Fruit fly (Drosophila melanogaster) whole organism, embryonic: ENCODE data around the gene CG9270.
A peak's percentile ranks its signal among the peaks of the same experiment; 100 is the strongest.

Experiments used
- Ada2b ChIP-seq: fragments of 200-800 bp; sonication (Bioruptor generic); IDR thresholded peaks from 2 replicates; pipeline ENCODE4 v1.3.6; 2022; ENCODE audit warnings: missing biosample characterization, missing genetic modification characterization
- Antp ChIP-seq: fragments of 200-800 bp; sonication (Bioruptor generic); optimal IDR thresholded peaks from 3 replicates; lab custom pipeline; 2016; ENCODE audit warnings: missing biosample characterization, missing genetic modification characterization
- CG11696 ChIP-seq: fragments of 200-800 bp; sonication (Bioruptor generic); IDR thresholded peaks from 2 replicates; pipeline ENCODE4 v1.3.6; 2022; ENCODE audit warnings: missing biosample characterization, missing genetic modification characterization
- CG12219 ChIP-seq: fragments of 200-800 bp; sonication (Bioruptor generic); optimal IDR thresholded peaks from 3 replicates; lab custom pipeline; 2018; ENCODE audit warnings: missing biosample characterization, mild to moderate bottlenecking, missing genetic modification characterization
- CG12659 ChIP-seq: fragments of 200-800 bp; sonication (Bioruptor generic); optimal IDR thresholded peaks from 3 replicates; lab custom pipeline; 2017; ENCODE audit warnings: mild to moderate bottlenecking, missing biosample characterization, missing genetic modification reagents, missing genetic modification characterization
- CG12942 ChIP-seq: fragments of 200-800 bp; sonication (Bioruptor generic); optimal IDR thresholded peaks from 3 replicates; lab custom pipeline; 2016; ENCODE audit warnings: missing biosample characterization, missing genetic modification characterization
- CG1603 ChIP-seq: fragments of 200-800 bp; sonication (Bioruptor generic); optimal IDR thresholded peaks from 2 replicates; lab custom pipeline; 2019; ENCODE audit warnings: missing biosample characterization, mild to moderate bottlenecking, missing genetic modification characterization, moderate library complexity
- CG16779 ChIP-seq: fragments of 200-800 bp; sonication (Bioruptor generic); IDR thresholded peaks from 2 replicates; pipeline ENCODE4 v1.3.6; 2022; ENCODE audit warnings: missing biosample characterization, missing genetic modification characterization
- CG16863 ChIP-seq: fragments of 200-800 bp; sonication (Bioruptor generic); optimal IDR thresholded peaks from 3 replicates; lab custom pipeline; 2016; ENCODE audit warnings: missing biosample characterization, missing genetic modification characterization
- CG17361 ChIP-seq: fragments of 200-800 bp; sonication (Bioruptor generic); IDR thresholded peaks from 3 replicates; pipeline ENCODE4 v1.3.6; 2022; ENCODE audit warnings: missing biosample characterization, missing genetic modification characterization
- CG17802 ChIP-seq: fragments of 200-800 bp; sonication (Bioruptor generic); optimal IDR thresholded peaks from 2 replicates; lab custom pipeline; 2018; ENCODE audit warnings: missing biosample characterization, mild to moderate bottlenecking, missing genetic modification characterization, moderate library complexity
- CG18476 ChIP-seq: fragments of 200-800 bp; sonication (Bioruptor generic); optimal IDR thresholded peaks from 2 replicates; lab custom pipeline; 2016; ENCODE audit warnings: missing biosample characterization, mild to moderate bottlenecking, missing genetic modification characterization
- CG3407 ChIP-seq: fragments of 200-800 bp; sonication (Bioruptor generic); optimal IDR thresholded peaks from 2 replicates; lab custom pipeline; 2018; ENCODE audit warnings: missing biosample characterization, mild to moderate bottlenecking, missing genetic modification characterization
- CG34376 ChIP-seq: fragments of 200-800 bp; sonication (Bioruptor generic); optimal IDR thresholded peaks from 2 replicates; lab custom pipeline; 2018; ENCODE audit warnings: missing biosample characterization, mild to moderate bottlenecking, missing genetic modification characterization
- CG7271 ChIP-seq: fragments of 200-800 bp; sonication (Bioruptor generic); optimal IDR thresholded peaks from 2 replicates; lab custom pipeline; 2018; ENCODE audit warnings: missing biosample characterization, mild to moderate bottlenecking, missing genetic modification characterization, moderate library complexity
- CG7963 ChIP-seq: fragments of 200-800 bp; sonication (Bioruptor generic); IDR thresholded peaks from 3 replicates; pipeline ENCODE4 v1.3.6; 2022; ENCODE audit warnings: missing biosample characterization, missing genetic modification characterization; ENCODE audit not compliant: partially characterized antibody
- CG8478 ChIP-seq: fragments of >200 bp; optimal IDR thresholded peaks from 2 replicates; lab custom pipeline; 2018
- CG8924 ChIP-seq: fragments of 200-800 bp; optimal IDR thresholded peaks from 3 replicates; lab custom pipeline; 2019; ENCODE audit warnings: missing biosample characterization, mild to moderate bottlenecking, missing genetic modification characterization, moderate library complexity
- CG9727 ChIP-seq: fragments of 200-800 bp; sonication (Bioruptor generic); optimal IDR thresholded peaks from 3 replicates; lab custom pipeline; 2017; ENCODE audit warnings: missing biosample characterization, mild to moderate bottlenecking, missing genetic modification characterization
- CG9932 ChIP-seq: fragments of 200-800 bp; sonication (Bioruptor generic); IDR thresholded peaks from 2 replicates; pipeline ENCODE4 v1.3.6; 2022; ENCODE audit warnings: missing biosample characterization, missing genetic modification characterization
- CTCF ChIP-seq: fragments of 200-800 bp; sonication (Bioruptor generic); optimal IDR thresholded peaks from 2 replicates; lab custom pipeline; 2017; ENCODE audit warnings: missing biosample characterization, mild to moderate bottlenecking, missing genetic modification characterization, moderate library complexity
- Dip2 ChIP-seq: fragments of 200-800 bp; sonication (Bioruptor generic); IDR thresholded peaks from 2 replicates; pipeline ENCODE4 v1.3.6; 2022; ENCODE audit warnings: missing biosample characterization, missing genetic modification characterization
- Elba2 ChIP-seq: fragments of 200-800 bp; sonication (Bioruptor generic); optimal IDR thresholded peaks from 3 replicates; lab custom pipeline; 2016; ENCODE audit warnings: missing biosample characterization, missing genetic modification characterization
- Fer1 ChIP-seq: fragments of 200-800 bp; sonication (Bioruptor generic); optimal IDR thresholded peaks from 2 replicates; lab custom pipeline; 2017; ENCODE audit warnings: missing biosample characterization, mild to moderate bottlenecking, missing genetic modification characterization
- GATAe ChIP-seq: fragments of 200-800 bp; sonication (Bioruptor generic); conservative IDR thresholded peaks from 2 replicates; pipeline ENCODE4 v1.3.6; 2022; ENCODE audit warnings: missing biosample characterization, missing genetic modification characterization
- H2.0 ChIP-seq: fragments of 200-800 bp; sonication (Bioruptor generic); IDR thresholded peaks from 2 replicates; pipeline ENCODE4 v1.3.6; 2022; ENCODE audit warnings: missing biosample characterization, missing genetic modification characterization
- HLH54F ChIP-seq: fragments of 200-800 bp; sonication (Bioruptor generic); optimal IDR thresholded peaks from 3 replicates; lab custom pipeline; 2016; ENCODE audit warnings: missing biosample characterization, missing genetic modification characterization
- Lim3 ChIP-seq: fragments of 200-800 bp; sonication (Bioruptor generic); IDR thresholded peaks from 2 replicates; pipeline ENCODE4 v1.3.6; 2022; ENCODE audit warnings: missing biosample characterization, missing genetic modification characterization
- Opbp ChIP-seq: fragments of 200-800 bp; sonication (Bioruptor generic); IDR thresholded peaks from 3 replicates; pipeline ENCODE4 v1.3.6; 2022; ENCODE audit warnings: missing biosample characterization, missing genetic modification characterization; ENCODE audit not compliant: partially characterized antibody
- Ravus ChIP-seq: fragments of 200-800 bp; sonication (Bioruptor generic); IDR thresholded peaks from 2 replicates; pipeline ENCODE4 v1.3.6; 2022; ENCODE audit warnings: missing biosample characterization, missing genetic modification characterization
- Spps ChIP-seq: fragments of 200-800 bp; sonication (Bioruptor generic); optimal IDR thresholded peaks from 2 replicates; lab custom pipeline; 2018; ENCODE audit warnings: missing biosample characterization, mild to moderate bottlenecking, missing genetic modification characterization
- Sry-δ ChIP-seq: fragments of 200-800 bp; sonication (Bioruptor generic); optimal IDR thresholded peaks from 2 replicates; lab custom pipeline; 2016; ENCODE audit warnings: missing biosample characterization, missing genetic modification characterization
- Xbp1 ChIP-seq: fragments of 200-800 bp; sonication (Bioruptor generic); optimal IDR thresholded peaks from 3 replicates; lab custom pipeline; 2016; ENCODE audit warnings: missing biosample characterization, mild to moderate bottlenecking, missing genetic modification characterization
- aop ChIP-seq: fragments of 200-800 bp; sonication (Bioruptor generic); IDR thresholded peaks from 2 replicates; pipeline ENCODE4 v1.3.6; 2022; ENCODE audit warnings: missing biosample characterization, missing genetic modification characterization
- dati ChIP-seq: fragments of 200-800 bp; sonication (Bioruptor generic); IDR thresholded peaks from 2 replicates; pipeline ENCODE4 v1.3.6; 2022; ENCODE audit warnings: missing biosample characterization, missing genetic modification characterization
- dmrt99B ChIP-seq: fragments of 200-800 bp; sonication (Bioruptor generic); optimal IDR thresholded peaks from 2 replicates; lab custom pipeline; 2018; ENCODE audit warnings: missing biosample characterization, mild to moderate bottlenecking, missing genetic modification characterization, moderate library complexity
- ewg ChIP-seq: fragments of 200-800 bp; sonication (Bioruptor generic); optimal IDR thresholded peaks from 3 replicates; lab custom pipeline; 2017; ENCODE audit warnings: mild to moderate bottlenecking, missing biosample characterization, missing genetic modification reagents, missing genetic modification characterization
- fru ChIP-seq: fragments of >200 bp; optimal IDR thresholded peaks from 2 replicates; lab custom pipeline; 2017
- ftz-f1 ChIP-seq: fragments of 200-800 bp; sonication (Bioruptor generic); optimal IDR thresholded peaks from 2 replicates; lab custom pipeline; 2016; ENCODE audit warnings: missing biosample characterization, missing genetic modification characterization
- ken ChIP-seq: fragments of 200-800 bp; sonication (Bioruptor generic); IDR thresholded peaks from 3 replicates; pipeline ENCODE4 v1.3.6; 2022; ENCODE audit warnings: missing biosample characterization, missing genetic modification characterization
- nau ChIP-seq: fragments of 200-800 bp; sonication (Bioruptor generic); optimal IDR thresholded peaks from 3 replicates; lab custom pipeline; 2017; ENCODE audit warnings: missing biosample characterization, mild to moderate bottlenecking, missing genetic modification characterization, missing genetic modification reagents
- org-1 ChIP-seq: fragments of 200-800 bp; sonication (Bioruptor generic); optimal IDR thresholded peaks from 2 replicates; lab custom pipeline; 2017; ENCODE audit warnings: missing biosample characterization, missing genetic modification characterization
- otp ChIP-seq: fragments of 200-800 bp; sonication (Bioruptor generic); IDR thresholded peaks from 3 replicates; pipeline ENCODE4, ENCODE4 v1.3.6; 2022; ENCODE audit warnings: missing biosample characterization, missing genetic modification characterization
- pum ChIP-seq: fragments of 200-800 bp; sonication (Bioruptor generic); optimal IDR thresholded peaks from 2 replicates; lab custom pipeline; 2016; ENCODE audit warnings: missing biosample characterization, missing genetic modification characterization
- ranshi ChIP-seq: fragments of 200-800 bp; sonication (Bioruptor generic); IDR thresholded peaks from 2 replicates; pipeline ENCODE4 v1.3.6; 2022; ENCODE audit warnings: missing biosample characterization, missing genetic modification characterization
- sens ChIP-seq: fragments of 200-800 bp; sonication (Bioruptor generic); peaks from one replicate; lab custom pipeline; 2016; ENCODE audit warnings: missing biosample characterization, missing genetic modification characterization
- seq ChIP-seq: fragments of 200-800 bp; sonication (Bioruptor generic); IDR thresholded peaks from 2 replicates; pipeline ENCODE4 v1.3.6; 2022; ENCODE audit warnings: missing biosample characterization, missing genetic modification characterization
- slou ChIP-seq: fragments of 200-800 bp; sonication (Bioruptor generic); optimal IDR thresholded peaks from 3 replicates; lab custom pipeline; 2016; ENCODE audit warnings: missing biosample characterization, missing genetic modification characterization
- trem ChIP-seq: fragments of 200-800 bp; optimal IDR thresholded peaks from 3 replicates; lab custom pipeline; 2019; ENCODE audit warnings: missing biosample characterization, mild to moderate bottlenecking, missing genetic modification characterization, moderate library complexity
- tup ChIP-seq: fragments of 200-800 bp; sonication (Bioruptor generic); optimal IDR thresholded peaks from 2 replicates; lab custom pipeline; 2016; ENCODE audit warnings: missing biosample characterization, mild to moderate bottlenecking, missing genetic modification characterization, moderate library complexity
- tx ChIP-seq: fragments of 200-800 bp; sonication (Bioruptor generic); optimal IDR thresholded peaks from 2 replicates; lab custom pipeline; 2016; ENCODE audit warnings: missing biosample characterization, missing genetic modification characterization
- unpg ChIP-seq: fragments of 200-800 bp; sonication (Bioruptor generic); optimal IDR thresholded peaks from 3 replicates; lab custom pipeline; 2018; ENCODE audit warnings: missing biosample characterization, mild to moderate bottlenecking, missing genetic modification characterization, moderate library complexity
- zen2 ChIP-seq: fragments of 200-800 bp; sonication (Bioruptor generic); IDR thresholded peaks from 3 replicates; pipeline ENCODE4 v1.3.6; 2022; ENCODE audit warnings: missing biosample characterization, missing genetic modification characterization; ENCODE audit not compliant: partially characterized antibody

The CG9270 gene

dm6 chr2L:20950421-20951108 is 16.7 kb upstream of the CG9270 start (continued):
- no peak for TF ChIP-seq Dip2
- TF ChIP-seq Ada2b (GFP tag; lab: Robert Waterston, UW) = peak; percentile 53; the same call in 1 of the 2 replicates
- TF ChIP-seq ewg (GFP tag; lab: Kevin White, UChicago) = peak; percentile 42
- peak; percentile 11 for TF ChIP-seq CG18476
- TF ChIP-seq dati (GFP tag; lab: Robert Waterston, UW) = no peak
- no peak for TF ChIP-seq CG12942
- TF ChIP-seq nau (GFP tag; lab: Kevin White, UChicago) = no peak
- TF ChIP-seq CG11696 (GFP tag; lab: Robert Waterston, UW) = no peak
- TF ChIP-seq slou (GFP tag; lab: Kevin White, UChicago) = no peak
- no peak for TF ChIP-seq GATAe (GFP tag; lab: Robert Waterston, UW)
- peak; percentile 70 for TF ChIP-seq H2.0
- no peak; the same call in 1 of the 2 replicates for TF ChIP-seq Lim3 (GFP tag; lab: Robert Waterston, UW)
- no peak for TF ChIP-seq Ravus (GFP tag; lab: Robert Waterston, UW)
- no peak for TF ChIP-seq CG3407 (GFP tag; lab: Kevin White, UChicago)
- TF ChIP-seq Xbp1 = peak; percentile 69
- no peak for TF ChIP-seq CG17802 (tag; lab: Kevin White, UChicago)
- TF ChIP-seq CG17361 = no peak
- peak; percentile 18 for TF ChIP-seq tx (GFP tag; lab: Kevin White, UChicago)
- TF ChIP-seq Opbp (GFP tag; lab: Robert Waterston, UW) = no peak
- peak; percentile 46 for TF ChIP-seq HLH54F (GFP tag; lab: Kevin White, UChicago)
- TF ChIP-seq seq (GFP tag; lab: Robert Waterston, UW) = no peak
- no peak for TF ChIP-seq aop (GFP tag; lab: Robert Waterston, UW)
- no peak for TF ChIP-seq CG34376
- TF ChIP-seq trem (tag; lab: Kevin White, UChicago) = no peak
- peak; percentile 55 for TF ChIP-seq CG8924 (tag; lab: Kevin White, UChicago)
- no peak for TF ChIP-seq CG8478 (lab: Kevin White, UChicago)
- no peak for TF ChIP-seq fru (lab: Kevin White, UChicago)
- peak; percentile 53 for TF ChIP-seq CG12219
- TF ChIP-seq CG9932 (GFP tag; lab: Robert Waterston, UW) = no peak
- TF ChIP-seq tup (GFP tag; lab: Kevin White, UChicago) = no peak
- no peak for TF ChIP-seq Elba2 (GFP tag; lab: Kevin White, UChicago)
- peak; percentile 0 for TF ChIP-seq CG12659 (GFP tag; lab: Kevin White, UChicago)
- TF ChIP-seq CTCF (GFP tag; lab: Kevin White, UChicago) = no peak
- no peak for TF ChIP-seq ftz-f1 (GFP tag; lab: Kevin White, UChicago)
- TF ChIP-seq Sry-δ (GFP tag; lab: Kevin White, UChicago) = no peak
- no peak for TF ChIP-seq Spps (tag; lab: Kevin White, UChicago)
- no peak for TF ChIP-seq CG16779
- no peak for TF ChIP-seq CG7963 (GFP tag; lab: Robert Waterston, UW)
- no peak for TF ChIP-seq Fer1

dm6 chr2L:20948625-20949024 is 14.7 kb upstream of the CG9270 start:
- TF ChIP-seq otp (GFP tag; lab: Robert Waterston, UW) (peak; percentile 48; the same call in 1 of the 3 replicates), unpg (GFP tag; lab: Kevin White, UChicago) (peak; percentile 5), CG9727 (peak; percentile 14), CG17361 (0 out of 3 replicates have a peak, but pooled peaks have one; percentile 9), dmrt99B (tag; lab: Kevin White, UChicago) (peak; percentile 38), ranshi (GFP tag; lab: Robert Waterston, UW) (peak; percentile 29; the same call in 1 of the 2 replicates), CG7271 (no peak), ken (0 out of 3 replicates have a peak, but pooled peaks have one; percentile 22), CG16863 (peak; percentile 13), zen2 (GFP tag; lab: Robert Waterston, UW) (no peak), Antp (GFP tag; lab: Kevin White, UChicago) (peak; percentile 36), sens (peak; percentile 81), org-1 (GFP tag; lab: Kevin White, UChicago) (peak; percentile 6), CG1603 (tag; lab: Kevin White, UChicago) (peak; percentile 45), pum (GFP tag; lab: Kevin White, UChicago) (peak; percentile 23)
